Fruit fly (Drosophila melanogaster) whole organism, adult: ENCODE results near the gene CG4291.

Source experiments
- CG7045 ChIP-seq: fragments of 200-800 bp; sonication (Bioruptor generic); optimal IDR thresholded peaks from 2 replicates; lab custom pipeline; 2017; ENCODE audit warnings: missing biosample characterization, mild to moderate bottlenecking, missing genetic modification characterization
- Clk ChIP-seq: fragments of 200-800 bp; sonication (Bioruptor generic); optimal IDR thresholded peaks from 2 replicates; lab custom pipeline; 2017; ENCODE audit warnings: missing biosample characterization, missing genetic modification characterization

dm6 chr2L:855052-855547 is 2.6 kb upstream of the CG4291 start, which contains the start of gene CG13949:
- no peak for TF ChIP-seq CG7045
- no peak for TF ChIP-seq Clk
